Worm (Caenorhabditis elegans) whole organism, mixed stage, embryonic: ENCODE measurements around the gene ZK105.1.
"Not testable (repeated sequence)": the region's sequence is repeated elsewhere in the genome, so short reads cannot be mapped to it uniquely, and the experiment has no call there.

Source experiments
- M03D4.4 ChIP-seq: sonication (generic microtip); optimal IDR thresholded peaks from 2 replicates; lab custom pipeline; 2017; ENCODE audit warnings: mild to moderate bottlenecking, missing genetic modification characterization, missing compliant biosample characterization
- bed-3 ChIP-seq: fragments of 200-800 bp; sonication (Bioruptor generic); optimal IDR thresholded peaks from 3 replicates; lab custom pipeline; 2018; ENCODE audit warnings: mild to moderate bottlenecking, missing genetic modification characterization, moderate library complexity, missing compliant biosample characterization
- blmp-1 ChIP-seq: fragments of 150-350 bp; optimal IDR thresholded peaks from 2 replicates; lab custom pipeline; 2014; ENCODE audit warnings: missing biosample characterization, missing genetic modification characterization
- ceh-39 ChIP-seq: fragments of 150-350 bp; optimal IDR thresholded peaks from 2 replicates; lab custom pipeline; 2014; ENCODE audit warnings: missing biosample characterization, missing genetic modification characterization
- ceh-43 ChIP-seq: fragments of 200-800 bp; sonication (Bioruptor generic); optimal IDR thresholded peaks from 2 replicates; lab custom pipeline; 2018; ENCODE audit warnings: mild to moderate bottlenecking, missing genetic modification characterization, moderate library complexity, missing compliant biosample characterization
- ces-1 ChIP-seq: fragments of 150-350 bp; optimal IDR thresholded peaks from 2 replicates; lab custom pipeline; 2014; ENCODE audit warnings: missing biosample characterization, missing genetic modification reagents, missing genetic modification characterization
- cnd-1 ChIP-seq: fragments of 200-800 bp; sonication (Bioruptor generic); optimal IDR thresholded peaks from 2 replicates; lab custom pipeline; 2018; ENCODE audit warnings: mild to moderate bottlenecking, missing genetic modification characterization, missing compliant biosample characterization
- drap-1 ChIP-seq: fragments of 200-800 bp; sonication (Bioruptor generic); optimal IDR thresholded peaks from 3 replicates; lab custom pipeline; 2018; ENCODE audit warnings: mild to moderate bottlenecking, missing genetic modification characterization, missing compliant biosample characterization
- elt-1 ChIP-seq: sonication (generic microtip); optimal IDR thresholded peaks from 2 replicates; lab custom pipeline; 2017; ENCODE audit warnings: missing genetic modification characterization, mild to moderate bottlenecking, missing compliant biosample characterization, antibody characterized with exemption, moderate library complexity, borderline replicate concordance; ENCODE audit not compliant: insufficient read depth
- elt-3 ChIP-seq: fragments of 150-350 bp; optimal IDR thresholded peaks from 2 replicates; lab custom pipeline; 2014; ENCODE audit warnings: missing biosample characterization, missing genetic modification characterization
- flh-1 ChIP-seq: fragments of 200-800 bp; sonication (Bioruptor generic); optimal IDR thresholded peaks from 2 replicates; lab custom pipeline; 2018; ENCODE audit warnings: mild to moderate bottlenecking, missing genetic modification characterization, moderate library complexity, missing compliant biosample characterization
- ham-2 ChIP-seq: fragments of 200-800 bp; sonication (Bioruptor generic); optimal IDR thresholded peaks from 2 replicates; lab custom pipeline; 2018; ENCODE audit warnings: mild to moderate bottlenecking, missing genetic modification characterization, missing compliant biosample characterization
- hlh-1 ChIP-seq: fragments of 150-350 bp; optimal IDR thresholded peaks from 2 replicates; lab custom pipeline; 2014; ENCODE audit warnings: missing biosample characterization, missing genetic modification reagents, missing genetic modification characterization
- lin-13 ChIP-seq: fragments of 150-350 bp; optimal IDR thresholded peaks from 2 replicates; lab custom pipeline; 2014; ENCODE audit warnings: missing biosample characterization, missing genetic modification characterization
- lin-32 ChIP-seq: fragments of 200-800 bp; sonication (Bioruptor generic); optimal IDR thresholded peaks from 2 replicates; lab custom pipeline; 2018; ENCODE audit warnings: mild to moderate bottlenecking, missing genetic modification characterization, missing compliant biosample characterization
- lsy-2 ChIP-seq: fragments of 150-350 bp; optimal IDR thresholded peaks from 2 replicates; lab custom pipeline; 2014; ENCODE audit warnings: missing biosample characterization, missing genetic modification characterization
- mab-5 ChIP-seq: fragments of 150-350 bp; optimal IDR thresholded peaks from 2 replicates; lab custom pipeline; 2014; ENCODE audit warnings: missing biosample characterization, missing genetic modification characterization
- mep-1 ChIP-seq: fragments of 150-350 bp; optimal IDR thresholded peaks from 2 replicates; lab custom pipeline; 2017; ENCODE audit warnings: missing biosample characterization, missing genetic modification reagents, missing genetic modification characterization, inconsistent platforms
- mls-2 ChIP-seq: sonication (generic microtip); optimal IDR thresholded peaks from 2 replicates; lab custom pipeline; 2016; ENCODE audit warnings: mild to moderate bottlenecking, missing genetic modification characterization, moderate library complexity, missing compliant biosample characterization
- nhr-12 ChIP-seq: fragments of 150-350 bp; optimal IDR thresholded peaks from 2 replicates; lab custom pipeline; 2014; ENCODE audit warnings: missing biosample characterization, missing genetic modification characterization
- nhr-2 ChIP-seq: fragments of 150-350 bp; optimal IDR thresholded peaks from 2 replicates; lab custom pipeline; 2014; ENCODE audit warnings: missing biosample characterization, missing genetic modification characterization
- nhr-28 ChIP-seq: fragments of 150-350 bp; optimal IDR thresholded peaks from 2 replicates; lab custom pipeline; 2014; ENCODE audit warnings: missing biosample characterization, missing genetic modification characterization
- nhr-76 ChIP-seq: sonication (generic microtip); optimal IDR thresholded peaks from 2 replicates; lab custom pipeline; 2017; ENCODE audit warnings: missing biosample characterization, missing genetic modification characterization
- pha-4 ChIP-seq: fragments of 150-350 bp; optimal IDR thresholded peaks from 2 replicates; lab custom pipeline; 2018; ENCODE audit warnings: missing biosample characterization, missing genetic modification reagents, missing genetic modification characterization
- sem-2 ChIP-seq: fragments of 200-800 bp; sonication (Bioruptor generic); optimal IDR thresholded peaks from 2 replicates; lab custom pipeline; 2018; ENCODE audit warnings: mild to moderate bottlenecking, missing genetic modification characterization, missing compliant biosample characterization
- snpc-4 ChIP-seq: fragments of 150-350 bp; optimal IDR thresholded peaks from 2 replicates; lab custom pipeline; 2014; ENCODE audit warnings: missing biosample characterization, missing genetic modification characterization
- sptf-1 ChIP-seq: sonication (generic microtip); optimal IDR thresholded peaks from 2 replicates; lab custom pipeline; 2017; ENCODE audit warnings: mild to moderate bottlenecking, missing genetic modification characterization, moderate library complexity, missing compliant biosample characterization
- tbx-8 ChIP-seq: fragments of 200-800 bp; sonication (Bioruptor generic); optimal IDR thresholded peaks from 2 replicates; lab custom pipeline; 2018; ENCODE audit warnings: mild to moderate bottlenecking, missing genetic modification characterization, moderate library complexity, missing compliant biosample characterization
- unc-120 ChIP-seq: sonication (generic microtip); optimal IDR thresholded peaks from 2 replicates; lab custom pipeline; 2017; ENCODE audit warnings: missing genetic modification characterization, missing compliant biosample characterization; ENCODE audit not compliant: poor library complexity, severe bottlenecking
- unc-62 ChIP-seq: fragments of 150-350 bp; optimal IDR thresholded peaks from 2 replicates; lab custom pipeline; 2014; ENCODE audit warnings: missing biosample characterization, missing genetic modification reagents, missing genetic modification characterization
- zip-8 ChIP-seq: fragments of 150-350 bp; optimal IDR thresholded peaks from 2 replicates; lab custom pipeline; 2014; ENCODE audit warnings: missing biosample characterization, missing genetic modification characterization
- ztf-11 ChIP-seq: fragments of 150-350 bp; optimal IDR thresholded peaks from 2 replicates; lab custom pipeline; 2014; ENCODE audit warnings: missing biosample characterization, missing genetic modification characterization

The ZK105.1 gene

ce11 chrV:7693394-7693793 lies 20.4 kb upstream of the ZK105.1 start, which contains the start of gene C12D5.10:
TSS of gene C12D5.10 (minus strand) at chrV:7693494.
- TF ChIP-seq snpc-4 (tag; lab: Kevin White, UChicago) (no peak), elt-3 (tag; lab: Kevin White, UChicago) (no peak), lsy-2 (tag; lab: Kevin White, UChicago) (no peak), mab-5 (tag; lab: Kevin White, UChicago) (no peak), M03D4.4 (tag; lab: Kevin White, UChicago) (no peak), bed-3 (GFP tag; lab: Kevin White, UChicago) (no peak), drap-1 (GFP tag; lab: Kevin White, UChicago) (no peak), cnd-1 (no peak), mls-2 (tag; lab: Kevin White, UChicago) (no peak), hlh-1 (tag; lab: Kevin White, UChicago) (no peak), unc-120 (no peak), ceh-39 (no peak), pha-4 (tag; lab: Kevin White, UChicago) (no peak), sem-2 (no peak), blmp-1 (tag; lab: Kevin White, UChicago) (no peak), zip-8 (tag; lab: Kevin White, UChicago) (no peak), nhr-28 (tag; lab: Kevin White, UChicago) (no peak)

ce11 chrV:7696842-7697241 lies 16.9 kb upstream of the ZK105.1 start, which contains the start of gene ZK105.3:
TSS of gene ZK105.3 (plus strand) at chrV:7697142.
- no peak for TF ChIP-seq ham-2
- TF ChIP-seq unc-120: no peak
- no peak for TF ChIP-seq snpc-4 (tag; lab: Kevin White, UChicago)
- TF ChIP-seq lin-32: no peak
- TF ChIP-seq nhr-2 (tag; lab: Kevin White, UChicago): no peak
- TF ChIP-seq bed-3 (GFP tag; lab: Kevin White, UChicago): no peak
- no peak for TF ChIP-seq tbx-8 (GFP tag; lab: Kevin White, UChicago)
- TF ChIP-seq M03D4.4 (tag; lab: Kevin White, UChicago): no peak
- TF ChIP-seq flh-1 (GFP tag; lab: Kevin White, UChicago): no peak
- TF ChIP-seq sem-2: no peak
- TF ChIP-seq sptf-1 (tag; lab: Kevin White, UChicago): no peak
- no peak for TF ChIP-seq nhr-12 (tag; lab: Kevin White, UChicago)
- no peak for TF ChIP-seq ztf-11
- TF ChIP-seq lin-13 (tag; lab: Kevin White, UChicago): no peak
- no peak for TF ChIP-seq mep-1 (tag; lab: Kevin White, UChicago)
- no peak for TF ChIP-seq elt-1 (tag; lab: Kevin White, UChicago)
- no peak for TF ChIP-seq hlh-1 (tag; lab: Kevin White, UChicago)
- TF ChIP-seq mls-2 (tag; lab: Kevin White, UChicago): no peak
- no peak for TF ChIP-seq ceh-43 (GFP tag; lab: Kevin White, UChicago)
- TF ChIP-seq drap-1 (GFP tag; lab: Kevin White, UChicago): no peak

- not testable (repeated sequence) for TF ChIP-seq pha-4 (tag; lab: Kevin White, UChicago); blmp-1 (tag; lab: Kevin White, UChicago); lin-32
Observed at ce11 chrV:7703536-7703935, 10.3 kb upstream of the ZK105.1 start, which contains the start of gene srsx-40. TSS of gene srsx-40 (minus strand) at chrV:7703636.

- TF ChIP-seq cnd-1: no peak
- no peak for TF ChIP-seq bed-3 (GFP tag; lab: Kevin White, UChicago)
- TF ChIP-seq ces-1 (GFP tag; lab: Kevin White, UChicago): no peak
- TF ChIP-seq nhr-28 (tag; lab: Kevin White, UChicago): no peak
Observed at ce11 chrV:7705316-7705715, 8.5 kb upstream of the ZK105.1 start, which contains the start of gene srw-3. TSS of gene srw-3 (plus strand) at chrV:7705616.

- no peak for TF ChIP-seq lsy-2 (tag; lab: Kevin White, UChicago)
- no peak for TF ChIP-seq hlh-1 (tag; lab: Kevin White, UChicago)
- TF ChIP-seq nhr-76 (tag; lab: Kevin White, UChicago): no peak
- no peak for TF ChIP-seq flh-1 (GFP tag; lab: Kevin White, UChicago)
- TF ChIP-seq tbx-8 (GFP tag; lab: Kevin White, UChicago): no peak
- TF ChIP-seq nhr-12 (tag; lab: Kevin White, UChicago): no peak
- TF ChIP-seq ceh-39: no peak
- no peak for TF ChIP-seq nhr-2 (tag; lab: Kevin White, UChicago)
- no peak for TF ChIP-seq unc-62 (GFP tag; lab: Kevin White, UChicago)
Observed at ce11 chrV:7708525-7708924, 5.3 kb upstream of the ZK105.1 start, which contains the start of gene ZK105.11. TSS of gene ZK105.11 (minus strand) at chrV:7708625.
